Worm (Caenorhabditis elegans) whole organism, late embryonic: ENCODE results near the gene str-141.

Source experiments
- C38D4.7 ChIP-seq: fragments of 200-800 bp; sonication (Bioruptor generic); optimal IDR thresholded peaks from 2 replicates; lab custom pipeline; 2018; ENCODE audit warnings: mild to moderate bottlenecking, missing genetic modification characterization, moderate library complexity, missing compliant biosample characterization
- F13H6.1 ChIP-seq: sonication (generic microtip); optimal IDR thresholded peaks from 2 replicates; lab custom pipeline; 2016; ENCODE audit warnings: missing genetic modification characterization, missing compliant biosample characterization
- K02D7.2 ChIP-seq: sonication (generic microtip); optimal IDR thresholded peaks from 2 replicates; lab custom pipeline; 2017; ENCODE audit warnings: mild to moderate bottlenecking, missing genetic modification characterization, missing compliant biosample characterization
- K09A11.1 ChIP-seq: sonication (generic microtip); optimal IDR thresholded peaks from 2 replicates; lab custom pipeline; 2017; ENCODE audit warnings: antibody characterized with exemption, mild to moderate bottlenecking, missing genetic modification characterization, missing compliant biosample characterization; ENCODE audit not compliant: insufficient read depth
- ahr-1 ChIP-seq: sonication (generic microtip); optimal IDR thresholded peaks from 2 replicates; lab custom pipeline; 2016; ENCODE audit warnings: missing genetic modification characterization, missing compliant biosample characterization
- ama-1 ChIP-seq: fragments of 150-350 bp; optimal IDR thresholded peaks from 2 replicates; lab custom pipeline; 2014
- ceh-2 ChIP-seq: sonication (generic microtip); optimal IDR thresholded peaks from 2 replicates; lab custom pipeline; 2016; ENCODE audit warnings: missing genotype, missing genetic modification characterization, missing compliant biosample characterization
- ceh-31 ChIP-seq: sonication (generic microtip); optimal IDR thresholded peaks from 2 replicates; lab custom pipeline; 2016; ENCODE audit warnings: missing genetic modification characterization, missing compliant biosample characterization
- ceh-34 ChIP-seq: sonication (generic microtip); optimal IDR thresholded peaks from 2 replicates; lab custom pipeline; 2016; ENCODE audit warnings: mild to moderate bottlenecking, missing genetic modification characterization, missing compliant biosample characterization
- ceh-45 ChIP-seq: fragments of 200-800 bp; sonication (Bioruptor generic); IDR thresholded peaks from 2 replicates; pipeline ENCODE4 v1.3.6; 2022; ENCODE audit warnings: missing genetic modification reagents, missing genetic modification characterization, missing compliant biosample characterization
- ceh-48 ChIP-seq: sonication (generic microtip); optimal IDR thresholded peaks from 2 replicates; lab custom pipeline; 2016; ENCODE audit warnings: missing genetic modification characterization, inconsistent platforms, missing compliant biosample characterization
- ceh-6 ChIP-seq: fragments of 200-800 bp; sonication (Bioruptor generic); optimal IDR thresholded peaks from 2 replicates; lab custom pipeline; 2018; ENCODE audit warnings: mild to moderate bottlenecking, missing genetic modification characterization, missing compliant biosample characterization
- che-1 ChIP-seq: sonication (generic microtip); optimal IDR thresholded peaks from 2 replicates; lab custom pipeline; 2016; ENCODE audit warnings: mild to moderate bottlenecking, missing genetic modification characterization, missing compliant biosample characterization
- dmd-4 ChIP-seq: sonication (generic microtip); optimal IDR thresholded peaks from 2 replicates; lab custom pipeline; 2016; ENCODE audit warnings: borderline replicate concordance, missing genetic modification characterization, missing compliant biosample characterization
- elt-2 ChIP-seq: sonication (generic microtip); optimal IDR thresholded peaks from 2 replicates; lab custom pipeline; 2016; ENCODE audit warnings: missing genetic modification reagents, missing genetic modification characterization, missing compliant biosample characterization
- elt-4 ChIP-seq: sonication (generic microtip); optimal IDR thresholded peaks from 2 replicates; lab custom pipeline; 2016; ENCODE audit warnings: missing genetic modification characterization, missing compliant biosample characterization
- ets-4 ChIP-seq: sonication (generic microtip); optimal IDR thresholded peaks from 2 replicates; lab custom pipeline; 2016; ENCODE audit warnings: missing genetic modification characterization, missing compliant biosample characterization
- eyg-1 ChIP-seq: sonication (generic microtip); optimal IDR thresholded peaks from 2 replicates; lab custom pipeline; 2016; ENCODE audit warnings: missing genotype, missing genetic modification characterization, missing compliant biosample characterization
- fax-1 ChIP-seq: sonication (generic microtip); optimal IDR thresholded peaks from 2 replicates; lab custom pipeline; 2016; ENCODE audit warnings: missing genotype, missing genetic modification characterization, missing compliant biosample characterization
- fkh-10 ChIP-seq: fragments of 150-350 bp; optimal IDR thresholded peaks from 2 replicates; lab custom pipeline; 2014; ENCODE audit warnings: missing biosample characterization, missing genetic modification reagents, missing genetic modification characterization
- fkh-6 ChIP-seq: sonication (generic microtip); optimal IDR thresholded peaks from 2 replicates; lab custom pipeline; 2016; ENCODE audit warnings: missing genetic modification characterization, missing compliant biosample characterization
- gmeb-2 ChIP-seq: sonication (generic microtip); optimal IDR thresholded peaks from 2 replicates; lab custom pipeline; 2016; ENCODE audit warnings: missing genetic modification characterization, inconsistent platforms, missing compliant biosample characterization
- hlh-15 ChIP-seq: sonication (generic microtip); optimal IDR thresholded peaks from 2 replicates; lab custom pipeline; 2016; ENCODE audit warnings: missing genetic modification characterization, missing compliant biosample characterization
- hlh-30 ChIP-seq: sonication (generic microtip); optimal IDR thresholded peaks from 2 replicates; lab custom pipeline; 2017; ENCODE audit warnings: antibody characterized with exemption, missing genetic modification characterization, missing compliant biosample characterization; ENCODE audit not compliant: insufficient read depth
- madf-2 ChIP-seq: sonication (generic microtip); optimal IDR thresholded peaks from 2 replicates; lab custom pipeline; 2017; ENCODE audit warnings: missing genetic modification characterization, missing compliant biosample characterization
- mec-3 ChIP-seq: sonication (generic microtip); optimal IDR thresholded peaks from 2 replicates; lab custom pipeline; 2016; ENCODE audit warnings: borderline replicate concordance, missing genetic modification characterization, missing compliant biosample characterization
- nfya-1 ChIP-seq: sonication (generic microtip); optimal IDR thresholded peaks from 2 replicates; lab custom pipeline; 2017; ENCODE audit warnings: missing genetic modification characterization, mild to moderate bottlenecking, missing compliant biosample characterization, antibody characterized with exemption, moderate library complexity
- nhr-232 ChIP-seq: sonication (generic microtip); optimal IDR thresholded peaks from 2 replicates; lab custom pipeline; 2016; ENCODE audit warnings: missing genetic modification characterization, missing compliant biosample characterization
- odd-2 ChIP-seq: sonication (generic microtip); optimal IDR thresholded peaks from 2 replicates; lab custom pipeline; 2017; ENCODE audit warnings: antibody characterized with exemption, mild to moderate bottlenecking, missing genetic modification characterization, missing compliant biosample characterization
- pat-9 ChIP-seq: fragments of 200-800 bp; sonication (Bioruptor generic); optimal IDR thresholded peaks from 2 replicates; lab custom pipeline; 2018; ENCODE audit warnings: mild to moderate bottlenecking, missing genetic modification characterization, moderate library complexity, missing compliant biosample characterization
- pha-2 ChIP-seq: sonication (generic microtip); optimal IDR thresholded peaks from 2 replicates; lab custom pipeline; 2017; ENCODE audit warnings: mild to moderate bottlenecking, missing genetic modification characterization, missing compliant biosample characterization
- pros-1 ChIP-seq: fragments of 150-350 bp; optimal IDR thresholded peaks from 2 replicates; lab custom pipeline; 2014; ENCODE audit warnings: missing biosample characterization, missing genetic modification reagents, missing genetic modification characterization
- ref-2 ChIP-seq: sonication (generic microtip); optimal IDR thresholded peaks from 2 replicates; lab custom pipeline; 2016; ENCODE audit warnings: missing genetic modification characterization, missing compliant biosample characterization
- sox-2 ChIP-seq: fragments of 200-800 bp; sonication (Bioruptor generic); IDR thresholded peaks from 2 replicates; pipeline ENCODE4 v1.3.6; 2022; ENCODE audit warnings: missing genetic modification reagents, missing genetic modification characterization, missing compliant biosample characterization
- sox-4 ChIP-seq: sonication (generic microtip); optimal IDR thresholded peaks from 2 replicates; lab custom pipeline; 2017; ENCODE audit warnings: mild to moderate bottlenecking, missing genetic modification characterization, inconsistent platforms, missing compliant biosample characterization
- tbx-2 ChIP-seq: sonication (generic microtip); optimal IDR thresholded peaks from 2 replicates; lab custom pipeline; 2016; ENCODE audit warnings: missing genetic modification characterization, missing compliant biosample characterization
- unc-3 ChIP-seq, 2 experiments: fragments of 200-800 bp in 1 of 2; sonication (Bioruptor generic) in 1 of 2; sonication (generic microtip) in 1 of 2; conservative IDR thresholded peaks in 1 of 2; optimal IDR thresholded peaks in 1 of 2; 2 replicates each; pipeline versions ENCODE4 v1.3.6 to Lab custom; 2016 to 2022; ENCODE audit warnings: missing compliant biosample characterization in 2 of 2, missing genetic modification characterization in 2 of 2, missing genetic modification reagents in 1 of 2
- unc-42 ChIP-seq: sonication (generic microtip); optimal IDR thresholded peaks from 2 replicates; lab custom pipeline; 2016; ENCODE audit warnings: missing genotype, missing genetic modification characterization, missing compliant biosample characterization
- unc-55 ChIP-seq: sonication (generic microtip); optimal IDR thresholded peaks from 2 replicates; lab custom pipeline; 2017; ENCODE audit warnings: missing biosample characterization, missing genetic modification reagents, missing genetic modification characterization
- zip-5 ChIP-seq: sonication (generic microtip); optimal IDR thresholded peaks from 2 replicates; lab custom pipeline; 2016; ENCODE audit warnings: missing genetic modification characterization, missing compliant biosample characterization

str-141 gene

DNA sequence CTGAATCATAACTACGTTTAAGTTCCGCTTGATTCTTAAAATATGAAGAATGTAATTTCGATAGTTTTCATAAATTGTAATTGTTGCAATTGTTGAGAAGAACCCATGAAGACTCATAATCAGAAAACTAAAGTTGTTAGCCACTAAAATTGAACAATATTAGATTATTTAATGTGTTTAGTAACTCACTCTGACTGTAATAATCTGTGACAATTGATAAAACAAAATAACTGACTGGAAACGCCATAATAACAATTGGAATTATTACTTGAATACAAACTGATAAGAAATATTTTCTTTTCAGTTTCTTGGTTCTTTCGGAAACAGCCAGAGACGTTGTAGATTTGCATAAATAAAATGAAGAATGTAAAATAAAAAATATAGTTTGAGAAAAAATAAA is 24.2 kb downstream of the str-141 start:
- no peak for TF ChIP-seq ets-4
- TF ChIP-seq hlh-30 (tag; lab: Kevin White, UChicago), result no peak
- TF ChIP-seq unc-3 (GFP tag; conservative IDR thresholded peaks at IDR 0.05; lab: Robert Waterston, UW), result no peak
- no peak for TF ChIP-seq unc-3 (tag; optimal IDR thresholded peaks at IDR 0.05; lab: Kevin White, UChicago)
- no peak for TF ChIP-seq K02D7.2 (tag; lab: Kevin White, UChicago)
- no peak for TF ChIP-seq pat-9 (tag; lab: Kevin White, UChicago)
- no peak for TF ChIP-seq ceh-45 (GFP tag; lab: Robert Waterston, UW)
- no peak for TF ChIP-seq sox-4
- TF ChIP-seq ceh-31 (tag; lab: Kevin White, UChicago), result no peak
- TF ChIP-seq unc-42 (tag; lab: Kevin White, UChicago), result no peak
- TF ChIP-seq, all 69 proteins: peak for 0

DNA sequence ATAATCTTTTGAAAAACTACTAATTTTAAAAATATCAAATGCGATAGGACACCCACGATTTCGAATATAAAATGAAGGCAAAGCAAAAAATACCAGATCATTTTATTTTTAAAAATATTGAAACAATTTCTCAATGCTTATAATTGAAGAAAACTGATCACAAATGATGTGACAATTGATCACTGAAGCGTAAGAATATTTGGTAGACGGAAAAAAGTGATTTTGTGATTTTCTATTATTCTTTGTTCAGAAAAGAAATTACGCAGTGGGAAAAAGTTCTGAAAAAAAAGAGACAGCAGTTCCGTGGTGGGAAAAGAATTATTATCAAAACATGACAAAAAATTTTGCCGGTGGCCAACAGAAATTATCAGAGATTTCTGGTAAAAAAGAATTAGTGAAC is 25.0 kb downstream of the str-141 start, which contains the start of gene T03F7.5:
Gene T03F7.5 (minus strand): TSS at position 101 of the 400 bp plus-strand sequence.
- TF ChIP-seq elt-2 (tag; lab: Kevin White, UChicago) (no peak), fkh-6 (tag; lab: Kevin White, UChicago) (no peak), mec-3 (tag; lab: Kevin White, UChicago) (no peak), ama-1 (lab: Kevin White, UChicago) (no peak), che-1 (tag; lab: Kevin White, UChicago) (no peak)

DNA sequence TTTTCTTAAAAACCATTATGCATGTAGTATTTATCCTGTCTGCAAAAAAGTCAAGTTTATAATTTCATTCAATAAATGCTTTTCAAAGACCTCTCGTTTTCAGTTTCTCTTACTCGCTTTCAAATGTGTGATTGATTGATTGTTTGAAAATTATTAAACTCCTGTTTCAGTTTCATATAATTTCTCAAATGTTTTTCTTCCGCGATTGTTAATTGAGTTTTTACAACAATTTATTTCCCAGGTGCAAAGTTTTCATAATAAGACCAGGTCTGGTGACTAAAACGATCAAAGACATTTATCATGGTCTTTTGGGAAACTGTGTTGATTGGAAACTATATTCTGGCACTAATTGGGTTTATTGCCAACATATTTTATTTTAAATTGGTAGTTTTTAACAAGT is 29.2 kb downstream of the str-141 start, which contains the start of gene T03F7.6:
Gene T03F7.6 (plus strand): TSS at position 301 of the 400 bp plus-strand sequence.
- TF ChIP-seq elt-4 (tag; lab: Kevin White, UChicago) (no peak), ceh-48 (no peak), ahr-1 (tag; lab: Kevin White, UChicago) (no peak), odd-2 (no peak), tbx-2 (tag; lab: Kevin White, UChicago) (no peak), K09A11.1 (tag; lab: Kevin White, UChicago) (no peak), hlh-15 (tag; lab: Kevin White, UChicago) (no peak), ceh-34 (tag; lab: Kevin White, UChicago) (no peak), sox-2 (GFP tag; lab: Robert Waterston, UW) (no peak), unc-55 (GFP tag; lab: Kevin White, UChicago) (no peak), pros-1 (tag; lab: Kevin White, UChicago) (no peak), madf-2 (tag; lab: Kevin White, UChicago) (no peak), C38D4.7 (no peak), ceh-6 (GFP tag; lab: Kevin White, UChicago) (no peak), unc-3 (GFP tag; conservative IDR thresholded peaks at IDR 0.05; lab: Robert Waterston, UW) (no peak), unc-3 (tag; optimal IDR thresholded peaks at IDR 0.05; lab: Kevin White, UChicago) (no peak), ref-2 (tag; lab: Kevin White, UChicago) (no peak), ama-1 (lab: Kevin White, UChicago) (no peak), eyg-1 (tag; lab: Kevin White, UChicago) (no peak), fkh-10 (no peak), F13H6.1 (tag; lab: Kevin White, UChicago) (no peak)

DNA sequence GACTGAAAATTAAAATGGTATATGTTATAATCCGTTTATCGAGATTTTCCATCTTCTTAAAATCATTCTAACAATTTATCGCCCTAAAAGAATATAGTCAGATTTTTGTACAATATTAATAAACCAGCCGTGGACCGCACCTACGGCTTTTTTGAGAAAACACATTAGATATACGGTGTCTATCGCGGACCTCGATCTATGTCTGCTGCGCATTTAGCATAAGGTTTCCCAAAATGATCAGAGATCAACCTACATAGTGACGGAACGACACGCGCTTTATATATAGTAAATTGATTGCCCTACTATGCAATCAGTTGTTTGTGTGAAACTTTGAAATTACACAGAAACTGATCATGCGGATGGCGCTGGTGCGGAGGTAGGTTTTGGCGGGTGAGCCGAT is 30.9 kb downstream of the str-141 start:
- TF ChIP-seq zip-5 (tag; lab: Kevin White, UChicago) (no peak), pha-2 (tag; lab: Kevin White, UChicago) (no peak), pros-1 (tag; lab: Kevin White, UChicago) (no peak), nfya-1 (tag; lab: Kevin White, UChicago) (no peak), fax-1 (tag; lab: Kevin White, UChicago) (no peak), eyg-1 (tag; lab: Kevin White, UChicago) (no peak), gmeb-2 (no peak), dmd-4 (tag; lab: Kevin White, UChicago) (no peak), ceh-34 (tag; lab: Kevin White, UChicago) (no peak), nhr-232 (tag; lab: Kevin White, UChicago) (no peak), ceh-2 (tag; lab: Kevin White, UChicago) (no peak)
- TF ChIP-seq, all 69 proteins: peak for 0
